Fruit fly (Drosophila melanogaster) whole organism, embryonic: ENCODE data around the gene CG11723.

Source experiments
- Atf3 ChIP-seq: fragments of 200-800 bp; sonication (Bioruptor generic); optimal IDR thresholded peaks from 3 replicates; lab custom pipeline; 2016; ENCODE audit warnings: missing biosample characterization, missing genetic modification characterization
- Bgb ChIP-seq: fragments of 200-800 bp; sonication (Bioruptor generic); IDR thresholded peaks from 2 replicates; pipeline ENCODE4 v1.3.6; 2022; ENCODE audit warnings: missing biosample characterization, missing genetic modification characterization; ENCODE audit not compliant: partially characterized antibody
- Bteb2 ChIP-seq: fragments of 200-800 bp; sonication (Bioruptor generic); optimal IDR thresholded peaks from 2 replicates; lab custom pipeline; 2016; ENCODE audit warnings: missing biosample characterization, missing genetic modification characterization
- CG1024 ChIP-seq: fragments of 200-800 bp; sonication (Bioruptor generic); IDR thresholded peaks from 2 replicates; pipeline ENCODE4 v1.3.6; 2022; ENCODE audit warnings: missing biosample characterization, missing genetic modification characterization
- CG11085 ChIP-seq: fragments of 200-800 bp; sonication (Bioruptor generic); IDR thresholded peaks from 2 replicates; pipeline ENCODE4 v1.3.6; 2022; ENCODE audit warnings: missing biosample characterization, missing genetic modification characterization
- CG11695 ChIP-seq: fragments of 200-800 bp; sonication (Bioruptor generic); IDR thresholded peaks from 3 replicates; pipeline ENCODE4 v1.3.6; 2022; ENCODE audit warnings: missing biosample characterization, missing genetic modification characterization
- CG12299 ChIP-seq: fragments of 200-800 bp; sonication (Bioruptor generic); optimal IDR thresholded peaks from 2 replicates; lab custom pipeline; 2018; ENCODE audit warnings: missing biosample characterization, mild to moderate bottlenecking, missing genetic modification characterization
- CG13123 ChIP-seq: fragments of 200-800 bp; sonication (Bioruptor generic); optimal IDR thresholded peaks from 2 replicates; lab custom pipeline; 2016; ENCODE audit warnings: missing biosample characterization, missing genetic modification characterization
- CG15011 ChIP-seq: fragments of 200-800 bp; sonication (Bioruptor generic); optimal IDR thresholded peaks from 3 replicates; lab custom pipeline; 2018; ENCODE audit warnings: missing biosample characterization, mild to moderate bottlenecking, missing genetic modification characterization
- CG16779 ChIP-seq: fragments of 200-800 bp; sonication (Bioruptor generic); IDR thresholded peaks from 2 replicates; pipeline ENCODE4 v1.3.6; 2022; ENCODE audit warnings: missing biosample characterization, missing genetic modification characterization
- CG16813 ChIP-seq: fragments of 200-800 bp; sonication (Bioruptor generic); IDR thresholded peaks from 3 replicates; pipeline ENCODE4 v1.3.6; 2022; ENCODE audit warnings: missing biosample characterization, missing genetic modification characterization; ENCODE audit not compliant: partially characterized antibody
- CG1792 ChIP-seq: fragments of 200-800 bp; sonication (Bioruptor generic); optimal IDR thresholded peaks from 2 replicates; lab custom pipeline; 2016; ENCODE audit warnings: missing biosample characterization, missing genetic modification characterization
- CG2678 ChIP-seq: fragments of 200-800 bp; sonication (Bioruptor generic); optimal IDR thresholded peaks from 3 replicates; lab custom pipeline; 2019; ENCODE audit warnings: missing biosample characterization, mild to moderate bottlenecking, missing genetic modification characterization, moderate library complexity
- CG2889 ChIP-seq: fragments of 200-800 bp; sonication (Bioruptor generic); IDR thresholded peaks from 3 replicates; pipeline ENCODE4 v1.3.6; 2022; ENCODE audit warnings: missing biosample characterization, missing genetic modification characterization
- CG42726 ChIP-seq: fragments of 200-800 bp; sonication (Bioruptor generic); IDR thresholded peaks from 2 replicates; pipeline ENCODE4 v1.3.6; 2022; ENCODE audit warnings: missing biosample characterization, missing genetic modification characterization; ENCODE audit not compliant: partially characterized antibody
- CG6765 ChIP-seq: fragments of 200-800 bp; sonication (Bioruptor generic); optimal IDR thresholded peaks from 3 replicates; lab custom pipeline; 2017; ENCODE audit warnings: missing biosample characterization, mild to moderate bottlenecking, missing genetic modification characterization
- CG7357 ChIP-seq: fragments of 200-800 bp; sonication (Bioruptor generic); IDR thresholded peaks from 3 replicates; pipeline ENCODE4 v1.3.6; 2022; ENCODE audit warnings: missing biosample characterization, missing genetic modification characterization
- CG8089 ChIP-seq: fragments of 200-800 bp; sonication (Bioruptor generic); optimal IDR thresholded peaks from 3 replicates; lab custom pipeline; 2016; ENCODE audit warnings: missing biosample characterization, missing genetic modification characterization
- CG8359 ChIP-seq: fragments of 200-800 bp; sonication (Bioruptor generic); optimal IDR thresholded peaks from 2 replicates; lab custom pipeline; 2017; ENCODE audit warnings: missing biosample characterization, mild to moderate bottlenecking, missing genetic modification characterization, borderline replicate concordance
- Camta ChIP-seq: fragments of 200-800 bp; sonication (Bioruptor generic); optimal IDR thresholded peaks from 2 replicates; lab custom pipeline; 2016; ENCODE audit warnings: missing biosample characterization, missing genetic modification characterization
- D19B ChIP-seq: fragments of 200-800 bp; sonication (Bioruptor generic); optimal IDR thresholded peaks from 2 replicates; lab custom pipeline; 2017; ENCODE audit warnings: missing biosample characterization, mild to moderate bottlenecking, missing genetic modification characterization
- Eip74EF ChIP-seq, 2 experiments: fragments of 200-800 bp in 1 of 2; fragments of >200 bp in 1 of 2; sonication (Bioruptor generic) in 1 of 2; optimal IDR thresholded peaks; 2 replicates each; lab custom pipeline; 2017 to 2019; ENCODE audit warnings: missing biosample characterization in 2 of 2, missing genetic modification characterization in 2 of 2, mild to moderate bottlenecking in 1 of 2, moderate library complexity in 1 of 2
- Fer2 ChIP-seq: fragments of 200-800 bp; sonication (Bioruptor generic); optimal IDR thresholded peaks from 2 replicates; lab custom pipeline; 2018; ENCODE audit warnings: missing biosample characterization, mild to moderate bottlenecking, missing genetic modification characterization, moderate library complexity
- Gug ChIP-seq: fragments of 200-800 bp; sonication (Bioruptor generic); IDR thresholded peaks from 4 replicates; pipeline ENCODE4 v1.3.6; 2022; ENCODE audit warnings: missing biosample characterization, missing genetic modification characterization
- HLH3B ChIP-seq: fragments of 200-800 bp; sonication (Bioruptor generic); IDR thresholded peaks from 2 replicates; pipeline ENCODE4 v1.3.6; 2022; ENCODE audit warnings: missing biosample characterization, missing genetic modification characterization
- Jarid2 ChIP-seq: fragments of 200-800 bp; sonication (Bioruptor generic); optimal IDR thresholded peaks from 3 replicates; lab custom pipeline; 2017; ENCODE audit warnings: mild to moderate bottlenecking, missing biosample characterization, missing genetic modification reagents, missing genetic modification characterization
- Med ChIP-seq: fragments of 200-800 bp; sonication (Bioruptor generic); peaks from one replicate; lab custom pipeline; 2016; ENCODE audit warnings: missing biosample characterization, missing genetic modification characterization, mild to moderate bottlenecking, inconsistent platforms, moderate library complexity
- Mrtf ChIP-seq: fragments of 200-800 bp; sonication (Bioruptor generic); IDR thresholded peaks from 3 replicates; pipeline ENCODE4 v1.3.6; 2022; ENCODE audit warnings: missing biosample characterization, missing genetic modification characterization
- NFAT ChIP-seq: fragments of 200-800 bp; sonication (Bioruptor generic); IDR thresholded peaks from 2 replicates; pipeline ENCODE4 v1.3.6; 2022; ENCODE audit warnings: missing biosample characterization, missing genetic modification characterization
- Pdp1 ChIP-seq, 2 experiments: fragments of 200-800 bp; sonication (Bioruptor generic); optimal IDR thresholded peaks; 3 replicates each; lab custom pipeline; 2016; ENCODE audit warnings: missing biosample characterization in 2 of 2, missing genetic modification characterization in 2 of 2, mild to moderate bottlenecking in 1 of 2, moderate library complexity in 1 of 2
- Usf ChIP-seq: fragments of 200-800 bp; sonication (Bioruptor generic); optimal IDR thresholded peaks from 2 replicates; lab custom pipeline; 2017; ENCODE audit warnings: missing genotype, missing biosample characterization, missing genetic modification characterization
- Xrp1 ChIP-seq: fragments of 200-800 bp; sonication (Bioruptor generic); IDR thresholded peaks from 2 replicates; pipeline ENCODE4 v1.3.6; 2022; ENCODE audit warnings: missing biosample characterization, missing genetic modification characterization
- YL-1 ChIP-seq: fragments of 200-800 bp; sonication (Bioruptor generic); optimal IDR thresholded peaks from 3 replicates; lab custom pipeline; 2017; ENCODE audit warnings: missing biosample characterization, mild to moderate bottlenecking, missing genetic modification characterization
- bsh ChIP-seq, 2 experiments: fragments of 200-800 bp; sonication (Bioruptor generic); optimal IDR thresholded peaks; 2 replicates each; lab custom pipeline; 2017 to 2018; ENCODE audit warnings: mild to moderate bottlenecking in 2 of 2, missing biosample characterization in 2 of 2, missing genetic modification characterization in 2 of 2, moderate library complexity in 1 of 2
- corto ChIP-seq: fragments of 200-800 bp; sonication (Bioruptor generic); optimal IDR thresholded peaks from 2 replicates; lab custom pipeline; 2016; ENCODE audit warnings: missing biosample characterization, mild to moderate bottlenecking, missing genetic modification characterization, moderate library complexity
- crc ChIP-seq: fragments of 200-800 bp; sonication (Bioruptor generic); optimal IDR thresholded peaks from 2 replicates; lab custom pipeline; 2016; ENCODE audit warnings: missing biosample characterization, missing genetic modification characterization
- dan ChIP-seq: fragments of 200-800 bp; sonication (Bioruptor generic); IDR thresholded peaks from 2 replicates; pipeline ENCODE4 v1.3.6; 2022; ENCODE audit warnings: missing biosample characterization, missing genetic modification characterization
- dati ChIP-seq: fragments of 200-800 bp; sonication (Bioruptor generic); IDR thresholded peaks from 2 replicates; pipeline ENCODE4 v1.3.6; 2022; ENCODE audit warnings: missing biosample characterization, missing genetic modification characterization
- exex ChIP-seq: fragments of 200-800 bp; sonication (Bioruptor generic); optimal IDR thresholded peaks from 4 replicates; lab custom pipeline; 2018; ENCODE audit warnings: missing biosample characterization, mild to moderate bottlenecking, missing genetic modification characterization, moderate library complexity
- grn ChIP-seq: fragments of 200-800 bp; sonication (Bioruptor generic); optimal IDR thresholded peaks from 3 replicates; lab custom pipeline; 2017; ENCODE audit warnings: missing biosample characterization, missing genetic modification characterization
- hb ChIP-seq: fragments of 200-800 bp; sonication (Bioruptor generic); IDR thresholded peaks from 3 replicates; pipeline ENCODE4 v1.3.6; 2022; ENCODE audit warnings: missing biosample characterization, missing genetic modification characterization; ENCODE audit not compliant: partially characterized antibody
- hth ChIP-seq: fragments of >200 bp; optimal IDR thresholded peaks from 2 replicates; lab custom pipeline; 2017; ENCODE audit warnings: inconsistent platforms
- jumu ChIP-seq: fragments of 200-800 bp; sonication (Bioruptor generic); optimal IDR thresholded peaks from 3 replicates; lab custom pipeline; 2016; ENCODE audit warnings: missing biosample characterization, missing genetic modification characterization
- lov ChIP-seq, 2 experiments: fragments of 200-800 bp in 1 of 2; fragments of >200 bp in 1 of 2; sonication (Bioruptor generic) in 1 of 2; IDR thresholded peaks in 1 of 2; optimal IDR thresholded peaks in 1 of 2; 2 replicates in 1 of 2; 3 replicates in 1 of 2; pipeline versions ENCODE4 v1.3.6 to Lab custom; 2017 to 2022; ENCODE audit warnings: missing biosample characterization in 1 of 2, missing genetic modification characterization in 1 of 2
- sim ChIP-seq: fragments of 200-800 bp; sonication (Bioruptor generic); IDR thresholded peaks from 2 replicates; pipeline ENCODE4 v1.3.6; 2022; ENCODE audit warnings: missing biosample characterization, missing genetic modification characterization
- sisA ChIP-seq: fragments of 200-800 bp; sonication (Bioruptor generic); IDR thresholded peaks from 2 replicates; pipeline ENCODE4 v1.3.6; 2022; ENCODE audit warnings: missing biosample characterization, missing genetic modification characterization
- slbo ChIP-seq: fragments of 200-800 bp; sonication (Bioruptor generic); IDR thresholded peaks from 2 replicates; pipeline ENCODE4 v1.3.6; 2022; ENCODE audit warnings: missing biosample characterization, missing genetic modification characterization
- so ChIP-seq: fragments of 200-800 bp; sonication (Bioruptor generic); IDR thresholded peaks from 3 replicates; pipeline ENCODE4 v1.3.6; 2022; ENCODE audit warnings: missing biosample characterization, missing genetic modification characterization
- ssp ChIP-seq: fragments of 200-800 bp; sonication (Bioruptor generic); IDR thresholded peaks from 2 replicates; pipeline ENCODE4 v1.3.6; 2022; ENCODE audit warnings: missing biosample characterization, missing genetic modification characterization
- zfh2 ChIP-seq: fragments of 200-800 bp; sonication (Bioruptor generic); optimal IDR thresholded peaks from 2 replicates; lab custom pipeline; 2016; ENCODE audit warnings: missing biosample characterization, missing genetic modification characterization

CG11723 gene

DNA sequence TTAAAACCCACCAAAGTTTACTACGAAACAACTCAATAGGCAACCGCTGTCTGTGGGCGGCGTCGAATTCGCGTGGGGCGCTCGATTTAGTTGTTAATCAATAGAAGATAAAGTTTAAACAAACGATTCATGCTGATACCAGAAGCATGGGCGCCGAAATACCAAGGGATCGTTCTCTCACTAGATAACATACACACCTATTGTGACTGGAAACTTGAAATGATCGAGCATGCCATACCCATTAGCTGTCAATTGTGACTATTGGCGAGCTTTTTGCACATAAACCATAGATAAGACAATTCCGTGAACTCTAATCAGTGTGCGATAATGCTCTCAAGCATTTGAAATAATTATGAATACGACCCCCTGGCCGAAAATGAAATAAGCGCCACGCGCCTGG, 32.3 kb upstream of the CG11723 start (continued):
- TF ChIP-seq lov (optimal IDR thresholded peaks at IDR 0.05; lab: Kevin White, UChicago) (no peak), lov (GFP tag; IDR thresholded peaks at IDR 0.05; lab: Robert Waterston, UW) (no peak), so (peak; percentile 80; the same call in 2 of the 3 replicates), Camta (peak; percentile 45), jumu (GFP tag; lab: Kevin White, UChicago) (peak; percentile 54), ssp (GFP tag; lab: Robert Waterston, UW) (peak; percentile 49), bsh (GFP tag; optimal IDR thresholded peaks at IDR 0.05; lab: Kevin White, UChicago) (peak in 1 of 2 experiments; percentile 57), sisA (peak; percentile 81), Pdp1 (GFP tag; optimal IDR thresholded peaks at IDR 0.05; lab: Kevin White, UChicago) (peak; percentile 73 to 82), CG13123 (GFP tag; lab: Kevin White, UChicago) (peak; percentile 34), Xrp1 (GFP tag; lab: Robert Waterston, UW) (peak; percentile 56), CG8359 (GFP tag; lab: Kevin White, UChicago) (peak; percentile 0), CG11695 (GFP tag; lab: Robert Waterston, UW) (peak; percentile 66), hth (lab: Kevin White, UChicago) (no peak), Med (GFP tag; lab: Kevin White, UChicago) (peak; percentile 96), dati (GFP tag; lab: Robert Waterston, UW) (0 out of 2 replicates have a peak, but pooled peaks have one; percentile 21), CG16779 (0 out of 2 replicates have a peak, but pooled peaks have one; percentile 28), CG6765 (GFP tag; lab: Kevin White, UChicago) (peak; percentile 58), grn (GFP tag; lab: Kevin White, UChicago) (peak; percentile 45), CG11085 (GFP tag; lab: Robert Waterston, UW) (peak; percentile 46; the same call in 1 of the 2 replicates), Usf (GFP tag; lab: Kevin White, UChicago) (peak; percentile 28), Atf3 (GFP tag; lab: Kevin White, UChicago) (peak; percentile 66), NFAT (GFP tag; lab: Robert Waterston, UW) (peak; percentile 34; the same call in 1 of the 2 replicates), corto (GFP tag; lab: Kevin White, UChicago) (no peak), CG15011 (GFP tag; lab: Kevin White, UChicago) (peak; percentile 29), Gug (GFP tag; lab: Robert Waterston, UW) (peak; percentile 63; the same call in 2 of the 4 replicates), CG12299 (tag; lab: Kevin White, UChicago) (peak; percentile 40), slbo (peak; percentile 89), CG8089 (GFP tag; lab: Kevin White, UChicago) (peak; percentile 26), HLH3B (GFP tag; lab: Robert Waterston, UW) (peak; percentile 81), dan (GFP tag; lab: Robert Waterston, UW) (no peak), hb (no peak), D19B (peak; percentile 97), CG7357 (GFP tag; lab: Robert Waterston, UW) (peak; percentile 66; the same call in 2 of the 3 replicates), sim (no peak), CG1792 (GFP tag; lab: Kevin White, UChicago) (peak; percentile 69), CG42726 (no peak), Bteb2 (peak; percentile 60), CG2889 (GFP tag; lab: Robert Waterston, UW) (no peak), YL-1 (GFP tag; lab: Kevin White, UChicago) (no peak), Eip74EF (GFP tag; optimal IDR thresholded peaks at IDR 0.05; lab: Kevin White, UChicago) (peak in 1 of 2 experiments; percentile 63), Bgb (GFP tag; lab: Robert Waterston, UW) (no peak), CG2678 (tag; lab: Kevin White, UChicago) (peak; percentile 86), Fer2 (tag; lab: Kevin White, UChicago) (peak; percentile 20), crc (peak; percentile 24), CG16813 (GFP tag; lab: Robert Waterston, UW) (no peak), CG1024 (GFP tag; lab: Robert Waterston, UW) (no peak), Jarid2 (GFP tag; lab: Kevin White, UChicago) (peak; percentile 39), zfh2 (peak; percentile 83), exex (tag; lab: Kevin White, UChicago) (peak; percentile 89), Mrtf (GFP tag; lab: Robert Waterston, UW) (peak; percentile 68)
